Fruit fly (Drosophila melanogaster) whole organism, embryonic: ENCODE data around the gene CG14252.

Experiments
- ATbp ChIP-seq: fragments of 200-800 bp; sonication (Bioruptor generic); optimal IDR thresholded peaks from 2 replicates; lab custom pipeline; 2017; ENCODE audit warnings: missing biosample characterization, mild to moderate bottlenecking, missing genetic modification characterization, missing genetic modification reagents
- Ada2b ChIP-seq: fragments of 200-800 bp; sonication (Bioruptor generic); IDR thresholded peaks from 2 replicates; pipeline ENCODE4 v1.3.6; 2022; ENCODE audit warnings: missing biosample characterization, missing genetic modification characterization
- B-H2 ChIP-seq: fragments of 200-800 bp; sonication (Bioruptor generic); optimal IDR thresholded peaks from 2 replicates; lab custom pipeline; 2018; ENCODE audit warnings: missing biosample characterization, mild to moderate bottlenecking, missing genetic modification characterization
- BtbVII ChIP-seq: fragments of 200-800 bp; sonication (Bioruptor generic); optimal IDR thresholded peaks from 3 replicates; lab custom pipeline; 2017; ENCODE audit warnings: missing biosample characterization, mild to moderate bottlenecking, missing genetic modification characterization
- CG10431 ChIP-seq: fragments of 200-800 bp; sonication (Bioruptor generic); optimal IDR thresholded peaks from 3 replicates; lab custom pipeline; 2018; ENCODE audit warnings: missing biosample characterization, mild to moderate bottlenecking, missing genetic modification characterization
- CG10565 ChIP-seq: fragments of 200-800 bp; sonication (Bioruptor generic); optimal IDR thresholded peaks from 3 replicates; lab custom pipeline; 2016; ENCODE audit warnings: missing biosample characterization, mild to moderate bottlenecking, missing genetic modification characterization
- CG11723 ChIP-seq: fragments of 200-800 bp; sonication (Bioruptor generic); optimal IDR thresholded peaks from 2 replicates; lab custom pipeline; 2017; ENCODE audit warnings: missing biosample characterization, mild to moderate bottlenecking, missing genetic modification characterization
- CG12104 ChIP-seq: fragments of 200-800 bp; sonication (Bioruptor generic); optimal IDR thresholded peaks from 3 replicates; lab custom pipeline; 2016; ENCODE audit warnings: missing biosample characterization, missing genetic modification characterization
- CG12942 ChIP-seq: fragments of 200-800 bp; sonication (Bioruptor generic); optimal IDR thresholded peaks from 3 replicates; lab custom pipeline; 2016; ENCODE audit warnings: missing biosample characterization, missing genetic modification characterization
- CG14441 ChIP-seq: fragments of 200-800 bp; sonication (Bioruptor generic); IDR thresholded peaks from 2 replicates; pipeline ENCODE4 v1.3.6; 2022; ENCODE audit warnings: missing biosample characterization, missing genetic modification characterization
- CG15479 ChIP-seq: fragments of 200-800 bp; sonication (Bioruptor generic); optimal IDR thresholded peaks from 3 replicates; lab custom pipeline; 2019; ENCODE audit warnings: missing biosample characterization, mild to moderate bottlenecking, missing genetic modification characterization, moderate library complexity
- CG16815 ChIP-seq: fragments of 200-800 bp; sonication (Bioruptor generic); optimal IDR thresholded peaks from 3 replicates; lab custom pipeline; 2017; ENCODE audit warnings: missing biosample characterization, mild to moderate bottlenecking, missing genetic modification characterization
- CG17385 ChIP-seq: fragments of 200-800 bp; sonication (Bioruptor generic); optimal IDR thresholded peaks from 3 replicates; lab custom pipeline; 2018; ENCODE audit warnings: missing biosample characterization, mild to moderate bottlenecking, missing genetic modification characterization
- CG2199 ChIP-seq: fragments of 200-800 bp; sonication (Bioruptor generic); IDR thresholded peaks from 3 replicates; pipeline ENCODE4 v1.3.6; 2022; ENCODE audit warnings: missing biosample characterization, missing genetic modification characterization
- CG2678 ChIP-seq: fragments of 200-800 bp; sonication (Bioruptor generic); optimal IDR thresholded peaks from 3 replicates; lab custom pipeline; 2019; ENCODE audit warnings: missing biosample characterization, mild to moderate bottlenecking, missing genetic modification characterization, moderate library complexity
- CG34376 ChIP-seq: fragments of 200-800 bp; sonication (Bioruptor generic); optimal IDR thresholded peaks from 2 replicates; lab custom pipeline; 2018; ENCODE audit warnings: missing biosample characterization, mild to moderate bottlenecking, missing genetic modification characterization
- CG4617 ChIP-seq: fragments of 200-800 bp; sonication (Bioruptor generic); optimal IDR thresholded peaks from 3 replicates; lab custom pipeline; 2016; ENCODE audit warnings: missing biosample characterization, missing genetic modification characterization, borderline replicate concordance
- CG4730 ChIP-seq: fragments of 200-800 bp; sonication (Bioruptor generic); IDR thresholded peaks from 2 replicates; pipeline ENCODE4 v1.3.6; 2022; ENCODE audit warnings: missing biosample characterization, missing genetic modification characterization
- CG5953 ChIP-seq: fragments of 200-800 bp; sonication (Bioruptor generic); IDR thresholded peaks from 2 replicates; pipeline ENCODE4 v1.3.6; 2022; ENCODE audit warnings: missing biosample characterization, missing genetic modification characterization
- CG6791 ChIP-seq: fragments of 200-800 bp; sonication (Bioruptor generic); IDR thresholded peaks from 3 replicates; pipeline ENCODE4 v1.3.6; 2022; ENCODE audit warnings: missing biosample characterization, missing genetic modification characterization; ENCODE audit not compliant: partially characterized antibody
- CG7987 ChIP-seq: fragments of 200-800 bp; sonication (Bioruptor generic); optimal IDR thresholded peaks from 2 replicates; lab custom pipeline; 2018; ENCODE audit warnings: missing biosample characterization, mild to moderate bottlenecking, missing genetic modification characterization, moderate library complexity
- CG8089 ChIP-seq: fragments of 200-800 bp; sonication (Bioruptor generic); optimal IDR thresholded peaks from 3 replicates; lab custom pipeline; 2016; ENCODE audit warnings: missing biosample characterization, missing genetic modification characterization
- CkIIα-i1 ChIP-seq: fragments of 200-800 bp; sonication (Bioruptor generic); IDR thresholded peaks from 2 replicates; pipeline ENCODE4 v1.3.6; 2022; ENCODE audit warnings: missing biosample characterization, missing genetic modification characterization
- Dad ChIP-seq: fragments of 200-800 bp; sonication (Bioruptor generic); optimal IDR thresholded peaks from 3 replicates; lab custom pipeline; 2016; ENCODE audit warnings: missing biosample characterization, missing genetic modification characterization
- Deaf1 ChIP-seq: fragments of 200-800 bp; optimal IDR thresholded peaks from 3 replicates; lab custom pipeline; 2019; ENCODE audit warnings: missing biosample characterization, mild to moderate bottlenecking, missing genetic modification characterization, moderate library complexity
- Doc2 ChIP-seq: fragments of 200-800 bp; sonication (Bioruptor generic); IDR thresholded peaks from 2 replicates; pipeline ENCODE4 v1.3.6; 2022; ENCODE audit warnings: missing biosample characterization, missing genetic modification characterization
- ERR ChIP-seq: fragments of 200-800 bp; sonication (Bioruptor generic); optimal IDR thresholded peaks from 2 replicates; lab custom pipeline; 2016; ENCODE audit warnings: missing biosample characterization, missing genetic modification characterization
- HmgZ ChIP-seq: fragments of 200-800 bp; sonication (Bioruptor generic); optimal IDR thresholded peaks from 2 replicates; lab custom pipeline; 2018; ENCODE audit warnings: missing biosample characterization, mild to moderate bottlenecking, missing genetic modification characterization
- Hr78 ChIP-seq, 2 experiments: fragments of 200-800 bp in 1 of 2; fragments of >200 bp in 1 of 2; sonication (Bioruptor generic) in 1 of 2; optimal IDR thresholded peaks; 2 replicates each; lab custom pipeline; 2017 to 2019; ENCODE audit warnings: missing biosample characterization in 2 of 2, missing genetic modification characterization in 2 of 2, mild to moderate bottlenecking in 1 of 2, moderate library complexity in 1 of 2
- Scr ChIP-seq: fragments of 200-800 bp; sonication (Bioruptor generic); IDR thresholded peaks from 2 replicates; pipeline ENCODE4 v1.3.6; 2022; ENCODE audit warnings: missing biosample characterization, missing genetic modification characterization; ENCODE audit not compliant: partially characterized antibody
- Sry-δ ChIP-seq: fragments of 200-800 bp; sonication (Bioruptor generic); optimal IDR thresholded peaks from 2 replicates; lab custom pipeline; 2016; ENCODE audit warnings: missing biosample characterization, missing genetic modification characterization
- ap ChIP-seq: fragments of 200-800 bp; sonication (Bioruptor generic); IDR thresholded peaks from 2 replicates; pipeline ENCODE4 v1.3.6; 2022; ENCODE audit warnings: missing biosample characterization, missing genetic modification characterization
- ash1 ChIP-seq: fragments of 200-800 bp; sonication (Bioruptor generic); optimal IDR thresholded peaks from 2 replicates; lab custom pipeline; 2018; ENCODE audit warnings: missing biosample characterization, mild to moderate bottlenecking, missing genetic modification characterization
- br ChIP-seq: fragments of >200 bp; optimal IDR thresholded peaks from 2 replicates; lab custom pipeline; 2017
- cas ChIP-seq: fragments of 200-800 bp; sonication (Bioruptor generic); IDR thresholded peaks from 2 replicates; pipeline ENCODE4 v1.3.6; 2022; ENCODE audit warnings: missing biosample characterization, missing genetic modification characterization
- chif ChIP-seq, 2 experiments: fragments of 200-800 bp; sonication (Bioruptor generic); optimal IDR thresholded peaks; 3 replicates each; lab custom pipeline; 2016; ENCODE audit warnings: missing biosample characterization in 2 of 2, missing genetic modification characterization in 2 of 2
- crol ChIP-seq: fragments of 200-800 bp; sonication (Bioruptor generic); IDR thresholded peaks from 2 replicates; pipeline ENCODE4 v1.3.6; 2022; ENCODE audit warnings: missing biosample characterization, missing genetic modification characterization
- ems ChIP-seq: fragments of 200-800 bp; sonication (Bioruptor generic); optimal IDR thresholded peaks from 3 replicates; lab custom pipeline; 2016; ENCODE audit warnings: missing biosample characterization, missing genetic modification characterization
- gce ChIP-seq: fragments of 200-800 bp; sonication (Bioruptor generic); IDR thresholded peaks from 3 replicates; pipeline ENCODE4 v1.3.6; 2022; ENCODE audit warnings: missing biosample characterization, missing genetic modification characterization
- grau ChIP-seq: fragments of 200-800 bp; optimal IDR thresholded peaks from 3 replicates; lab custom pipeline; 2019; ENCODE audit warnings: missing biosample characterization, mild to moderate bottlenecking, missing genetic modification characterization, moderate library complexity
- nom ChIP-seq: fragments of 200-800 bp; sonication (Bioruptor generic); optimal IDR thresholded peaks from 2 replicates; lab custom pipeline; 2017; ENCODE audit warnings: missing biosample characterization, missing genetic modification characterization, mild to moderate bottlenecking, moderate library complexity, missing genetic modification reagents
- peb ChIP-seq: fragments of 200-800 bp; sonication (Bioruptor generic); IDR thresholded peaks from 2 replicates; pipeline ENCODE4 v1.3.6; 2022; ENCODE audit warnings: missing biosample characterization, missing genetic modification characterization
- pfk ChIP-seq: fragments of 200-800 bp; sonication (Bioruptor generic); optimal IDR thresholded peaks from 2 replicates; lab custom pipeline; 2018; ENCODE audit warnings: missing biosample characterization, mild to moderate bottlenecking, missing genetic modification characterization, moderate library complexity
- pnt ChIP-seq: fragments of 200-800 bp; sonication (Bioruptor generic); optimal IDR thresholded peaks from 3 replicates; lab custom pipeline; 2016; ENCODE audit warnings: missing biosample characterization, missing genetic modification characterization
- sim ChIP-seq: fragments of 200-800 bp; sonication (Bioruptor generic); IDR thresholded peaks from 2 replicates; pipeline ENCODE4 v1.3.6; 2022; ENCODE audit warnings: missing biosample characterization, missing genetic modification characterization
- slbo ChIP-seq: fragments of 200-800 bp; sonication (Bioruptor generic); IDR thresholded peaks from 2 replicates; pipeline ENCODE4 v1.3.6; 2022; ENCODE audit warnings: missing biosample characterization, missing genetic modification characterization
- sqz ChIP-seq: fragments of 200-800 bp; sonication (Bioruptor generic); optimal IDR thresholded peaks from 3 replicates; lab custom pipeline; 2018; ENCODE audit warnings: missing biosample characterization, mild to moderate bottlenecking, missing genetic modification characterization
- ssp ChIP-seq: fragments of 200-800 bp; sonication (Bioruptor generic); IDR thresholded peaks from 2 replicates; pipeline ENCODE4 v1.3.6; 2022; ENCODE audit warnings: missing biosample characterization, missing genetic modification characterization
- tna ChIP-seq: fragments of 200-800 bp; sonication (Bioruptor generic); IDR thresholded peaks from 2 replicates; pipeline ENCODE4 v1.3.6; 2022; ENCODE audit warnings: missing biosample characterization, missing genetic modification characterization; ENCODE audit not compliant: partially characterized antibody
- unc-4 ChIP-seq: fragments of 200-800 bp; sonication (Bioruptor generic); IDR thresholded peaks from 2 replicates; pipeline ENCODE4 v1.3.6; 2022; ENCODE audit warnings: missing biosample characterization, missing genetic modification characterization; ENCODE audit not compliant: partially characterized antibody
- z ChIP-seq: fragments of 200-800 bp; sonication (Bioruptor generic); IDR thresholded peaks from 3 replicates; pipeline ENCODE4 v1.3.6; 2022; ENCODE audit warnings: missing biosample characterization, missing genetic modification characterization

Gene CG14252

DNA sequence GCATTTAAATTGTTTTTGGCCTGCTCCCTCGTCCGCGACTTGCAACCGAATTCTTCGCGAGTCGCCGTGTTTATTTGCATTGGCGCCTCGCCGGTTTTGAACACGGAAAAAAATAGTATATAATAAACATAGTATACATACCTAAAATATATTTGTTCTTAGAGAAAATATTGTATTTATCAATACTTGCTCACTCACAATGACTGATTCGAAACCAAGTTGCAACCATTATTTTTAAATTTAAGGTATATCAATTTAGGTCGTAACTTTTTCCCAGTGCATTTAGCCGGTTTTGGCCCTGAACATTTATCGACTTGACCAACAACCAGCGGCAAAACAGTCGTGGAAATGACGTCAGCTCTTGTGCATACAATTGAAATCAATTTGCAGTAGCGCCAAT is 16.9 kb upstream of the CG14252 start (continued):
- TF ChIP-seq chif (GFP tag; optimal IDR thresholded peaks at IDR 0.05; lab: Kevin White, UChicago) (peak in 1 of 2 experiments; percentile 9), unc-4 (no peak), Dad (GFP tag; lab: Kevin White, UChicago) (no peak), sim (no peak), ATbp (peak; percentile 50), CG12104 (GFP tag; lab: Kevin White, UChicago) (no peak), CG7987 (GFP tag; lab: Kevin White, UChicago) (no peak), CG17385 (GFP tag; lab: Kevin White, UChicago) (peak; percentile 71), CkIIα-i1 (no peak), gce (GFP tag; lab: Robert Waterston, UW) (no peak), CG34376 (GFP tag; lab: Kevin White, UChicago) (no peak), ems (GFP tag; lab: Kevin White, UChicago) (peak; percentile 33), slbo (GFP tag; lab: Robert Waterston, UW) (peak; percentile 58), CG15479 (GFP tag; lab: Kevin White, UChicago) (no peak), z (GFP tag; lab: Robert Waterston, UW) (no peak), CG2199 (GFP tag; lab: Robert Waterston, UW) (no peak), Sry-δ (GFP tag; lab: Kevin White, UChicago) (no peak), Doc2 (GFP tag; lab: Robert Waterston, UW) (no peak), pfk (GFP tag; lab: Kevin White, UChicago) (no peak), crol (GFP tag; lab: Robert Waterston, UW) (no peak), cas (GFP tag; lab: Robert Waterston, UW) (no peak), CG11723 (GFP tag; lab: Kevin White, UChicago) (peak; percentile 21), Ada2b (GFP tag; lab: Robert Waterston, UW) (0 out of 2 replicates have a peak, but pooled peaks have one; percentile 60), ERR (GFP tag; lab: Kevin White, UChicago) (no peak), CG4730 (GFP tag; lab: Robert Waterston, UW) (peak; percentile 30; the same call in 1 of the 2 replicates), CG8089 (GFP tag; lab: Kevin White, UChicago) (no peak), ap (GFP tag; lab: Robert Waterston, UW) (peak; percentile 22; the same call in 1 of the 2 replicates), CG10431 (GFP tag; lab: Kevin White, UChicago) (no peak), CG2678 (tag; lab: Kevin White, UChicago) (peak; percentile 84), B-H2 (GFP tag; lab: Kevin White, UChicago) (no peak), Scr (no peak), HmgZ (tag; lab: Kevin White, UChicago) (peak; percentile 4), br (lab: Kevin White, UChicago) (no peak), CG6791 (GFP tag; lab: Robert Waterston, UW) (no peak), BtbVII (GFP tag; lab: Kevin White, UChicago) (no peak), CG16815 (GFP tag; lab: Kevin White, UChicago) (no peak), grau (tag; lab: Kevin White, UChicago) (peak; percentile 73), tna (GFP tag; lab: Robert Waterston, UW) (no peak), CG12942 (GFP tag; lab: Kevin White, UChicago) (peak; percentile 21), ssp (0 out of 2 replicates have a peak, but pooled peaks have one; percentile 21), Hr78 (GFP tag; optimal IDR thresholded peaks at IDR 0.05; lab: Kevin White, UChicago) (peak in 1 of 2 experiments; percentile 18), CG10565 (no peak), peb (GFP tag; lab: Robert Waterston, UW) (no peak), sqz (GFP tag; lab: Kevin White, UChicago) (peak; percentile 20), CG4617 (GFP tag; lab: Kevin White, UChicago) (peak; percentile 15), CG14441 (GFP tag; lab: Robert Waterston, UW) (peak; percentile 43), ash1 (GFP tag; lab: Kevin White, UChicago) (no peak), Deaf1 (tag; lab: Kevin White, UChicago) (no peak), pnt (GFP tag; lab: Kevin White, UChicago) (no peak), nom (GFP tag; lab: Kevin White, UChicago) (peak; percentile 64), CG5953 (GFP tag; lab: Robert Waterston, UW) (0 out of 2 replicates have a peak, but pooled peaks have one; percentile 38)
